Worm (Caenorhabditis elegans): Measurements from ENCODE around the gene lys-8.

The lys-8 gene

ce11 chrII:5594210-5594764 lies 8.3 kb downstream of the lys-8 start, which contains the start of gene ttc-4 (continued):
- TF ChIP-seq unc-130 (tag; optimal IDR thresholded peaks at IDR 0.05) (peak; percentile 40), pax-3 (tag; optimal IDR thresholded peaks at IDR 0.05) (no peak), aha-1 (tag; optimal IDR thresholded peaks at IDR 0.05) (no peak), nhr-90 (tag; optimal IDR thresholded peaks at IDR 0.05; ENCODE audit: poor library complexity) (peak; percentile 26), Y116A8C.19 (tag; optimal IDR thresholded peaks at IDR 0.05; ENCODE audit: borderline replicate concordance) (no peak), ceh-88 (GFP tag; IDR thresholded peaks at IDR 0.05) (no peak), nhr-19 (GFP tag; conservative IDR thresholded peaks at IDR 0.05) (no peak), pqm-1 (tag; optimal IDR thresholded peaks at IDR 0.05) (no peak), ets-5 (GFP tag; IDR thresholded peaks at IDR 0.05) (no peak)

- TF ChIP-seq swsn-7 (tag; optimal IDR thresholded peaks at IDR 0.05) (no peak), hlh-4 (tag; optimal IDR thresholded peaks at IDR 0.05) (no peak), egl-27 (tag; optimal IDR thresholded peaks at IDR 0.05) (no peak), nhr-12 (tag; optimal IDR thresholded peaks at IDR 0.05) (no peak)
Measured at ce11 chrII:5596247-5596646, 10.3 kb downstream of the lys-8 start, which contains the start of gene C17G10.1. Gene C17G10.1, plus strand, starts transcription at chrII:5596547.

- TF ChIP-seq tbx-2 (tag; optimal IDR thresholded peaks at IDR 0.05) (peak; percentile 73), unc-30 (tag; optimal IDR thresholded peaks at IDR 0.05) (no peak), nhr-28 (tag; optimal IDR thresholded peaks at IDR 0.05) (no peak), sup-37 (GFP tag; optimal IDR thresholded peaks at IDR 0.05) (peak; percentile 75), alr-1 (tag; optimal IDR thresholded peaks at IDR 0.05; ENCODE audit: borderline replicate concordance) (no peak), nhr-19 (GFP tag; conservative IDR thresholded peaks at IDR 0.05) (peak; percentile 88), nhr-237 (tag; optimal IDR thresholded peaks at IDR 0.05) (no peak), nhr-77 (tag; optimal IDR thresholded peaks at IDR 0.05) (peak; percentile 52), sptf-1 (tag; optimal IDR thresholded peaks at IDR 0.05) (no peak), nhr-11 (tag; optimal IDR thresholded peaks at IDR 0.05) (peak; percentile 35), nhr-12 (tag; optimal IDR thresholded peaks at IDR 0.05) (no peak), hlh-4 (tag; optimal IDR thresholded peaks at IDR 0.05) (no peak), ceh-8 (GFP tag; optimal IDR thresholded peaks at IDR 0.05) (no peak), efl-3 (GFP tag; optimal IDR thresholded peaks at IDR 0.05) (peak; percentile 4), mep-1 (tag; optimal IDR thresholded peaks at IDR 0.05) (peak; percentile 60), egl-27 (tag; optimal IDR thresholded peaks at IDR 0.05) (no peak), snu-23 (GFP tag; optimal IDR thresholded peaks at IDR 0.05) (peak; percentile 86), ces-1 (GFP tag; optimal IDR thresholded peaks at IDR 0.05) (no peak), dpl-1 (GFP tag; optimal IDR thresholded peaks at IDR 0.05) (peak; percentile 35 to 55 (median 40)), isw-1 (GFP tag; IDR thresholded peaks at IDR 0.05) (no peak; the same call in 1 of the 2 replicates), grh-1 (GFP tag; IDR thresholded peaks at IDR 0.05) (peak; percentile 72), ztf-11 (tag; optimal IDR thresholded peaks at IDR 0.05) (no peak), pag-3 (tag; optimal IDR thresholded peaks at IDR 0.05; ENCODE audit: borderline replicate concordance, insufficient read depth) (no peak), vab-15 (tag; optimal IDR thresholded peaks at IDR 0.05) (no peak), tlp-1 (tag; optimal IDR thresholded peaks at IDR 0.05) (no peak), lin-14 (GFP tag; optimal IDR thresholded peaks at IDR 0.05) (peak; percentile 82), swsn-7 (tag; optimal IDR thresholded peaks at IDR 0.05) (peak; percentile 83), lir-3 (tag; optimal IDR thresholded peaks at IDR 0.05; ENCODE audit: poor library complexity) (peak; percentile 28), fkh-8 (tag; optimal IDR thresholded peaks at IDR 0.05) (no peak), C16A3.4 (tag; optimal IDR thresholded peaks at IDR 0.05) (peak; percentile 45), lin-13 (GFP tag; optimal IDR thresholded peaks at IDR 0.05) (peak; percentile 57), pqm-1 (tag; optimal IDR thresholded peaks at IDR 0.05) (no peak), ets-5 (GFP tag; IDR thresholded peaks at IDR 0.05) (no peak), nhr-85 (tag) (peak; percentile 92), hpl-2 (GFP tag; optimal IDR thresholded peaks at IDR 0.05) (peak; percentile 57), dsc-1 (tag; optimal IDR thresholded peaks at IDR 0.05) (peak; percentile 77), zag-1 (tag; optimal IDR thresholded peaks at IDR 0.05) (no peak), rnt-1 (tag; optimal IDR thresholded peaks at IDR 0.05) (peak; percentile 92), fos-1 (tag; optimal IDR thresholded peaks at IDR 0.05) (peak; percentile 65), nhr-76 (tag; optimal IDR thresholded peaks at IDR 0.05) (no peak)
Measured at ce11 chrII:5599326-5600044, 13.5 kb downstream of the lys-8 start, which contains the start of gene C17G10.10. Gene C17G10.10, minus strand, starts transcription at chrII:5599376.
